Fruit fly (Drosophila melanogaster) whole organism, prepupa: ENCODE results near the gene Dlip2.

Experiments
- CG10669 ChIP-seq: fragments of 200-800 bp; sonication (Bioruptor generic); optimal IDR thresholded peaks from 3 replicates; lab custom pipeline; 2018; ENCODE audit warnings: missing biosample characterization, mild to moderate bottlenecking, missing genetic modification characterization, moderate library complexity
- CG11294 ChIP-seq: fragments of 200-800 bp; sonication (Bioruptor generic); IDR thresholded peaks from 2 replicates; pipeline ENCODE4 v1.3.6; 2022; ENCODE audit warnings: missing biosample characterization, missing genetic modification characterization
- CG11902 ChIP-seq: fragments of 200-800 bp; sonication (Bioruptor generic); optimal IDR thresholded peaks from 3 replicates; lab custom pipeline; 2016; ENCODE audit warnings: missing biosample characterization, missing genetic modification characterization
- CG15336 ChIP-seq: fragments of 200-800 bp; sonication (Bioruptor generic); IDR thresholded peaks from 2 replicates; pipeline ENCODE4 v1.3.6; 2022; ENCODE audit warnings: missing biosample characterization, missing genetic modification characterization
- CG1621 ChIP-seq: fragments of 200-800 bp; sonication (Bioruptor generic); optimal IDR thresholded peaks from 3 replicates; lab custom pipeline; 2018; ENCODE audit warnings: missing biosample characterization, mild to moderate bottlenecking, missing genetic modification characterization
- CG16779 ChIP-seq: fragments of 200-800 bp; sonication (Bioruptor generic); optimal IDR thresholded peaks from 3 replicates; lab custom pipeline; 2017; ENCODE audit warnings: missing biosample characterization, mild to moderate bottlenecking, missing genetic modification characterization
- CG3032 ChIP-seq: fragments of 200-800 bp; optimal IDR thresholded peaks from 2 replicates; lab custom pipeline; 2019; ENCODE audit warnings: missing biosample characterization, mild to moderate bottlenecking, missing genetic modification characterization, moderate library complexity
- CG31627 ChIP-seq: fragments of 200-800 bp; sonication (Bioruptor generic); optimal IDR thresholded peaks from 3 replicates; lab custom pipeline; 2016; ENCODE audit warnings: missing biosample characterization, missing genetic modification characterization
- CG32006 ChIP-seq: fragments of 200-800 bp; sonication (Bioruptor generic); optimal IDR thresholded peaks from 3 replicates; lab custom pipeline; 2017; ENCODE audit warnings: missing biosample characterization, mild to moderate bottlenecking, missing genetic modification characterization
- CG34406 ChIP-seq: fragments of 200-800 bp; sonication (Bioruptor generic); optimal IDR thresholded peaks from 3 replicates; lab custom pipeline; 2016; ENCODE audit warnings: missing biosample characterization, missing genetic modification characterization
- CG3919 ChIP-seq: fragments of 200-800 bp; sonication (Bioruptor generic); optimal IDR thresholded peaks from 3 replicates; lab custom pipeline; 2016; ENCODE audit warnings: missing biosample characterization, missing genetic modification characterization
- CG4318 ChIP-seq: fragments of 200-800 bp; sonication (Bioruptor generic); optimal IDR thresholded peaks from 3 replicates; lab custom pipeline; 2017; ENCODE audit warnings: missing biosample characterization, mild to moderate bottlenecking, missing genetic modification characterization
- CG6163 ChIP-seq: fragments of 200-800 bp; sonication (Bioruptor generic); IDR thresholded peaks from 3 replicates; pipeline ENCODE4 v1.3.6; 2022; ENCODE audit warnings: missing biosample characterization, missing genetic modification characterization
- CG6276 ChIP-seq: fragments of 200-800 bp; sonication (Bioruptor generic); optimal IDR thresholded peaks from 2 replicates; lab custom pipeline; 2017; ENCODE audit warnings: missing biosample characterization, mild to moderate bottlenecking, missing genetic modification characterization
- CG6808 ChIP-seq: fragments of 200-800 bp; sonication (Bioruptor generic); optimal IDR thresholded peaks from 3 replicates; lab custom pipeline; 2017; ENCODE audit warnings: missing biosample characterization, missing genetic modification characterization, mild to moderate bottlenecking, moderate library complexity, missing genetic modification reagents
- CG6854 ChIP-seq: fragments of 200-800 bp; sonication (Bioruptor generic); optimal IDR thresholded peaks from 2 replicates; lab custom pipeline; 2017; ENCODE audit warnings: missing biosample characterization, mild to moderate bottlenecking, missing genetic modification characterization
- CG7368 ChIP-seq: fragments of 200-800 bp; sonication (Bioruptor generic); optimal IDR thresholded peaks from 3 replicates; lab custom pipeline; 2016; ENCODE audit warnings: missing biosample characterization, missing genetic modification characterization
- CG8119 ChIP-seq: fragments of 200-800 bp; sonication (Bioruptor generic); IDR thresholded peaks from 3 replicates; pipeline ENCODE4 v1.3.6; 2022; ENCODE audit warnings: missing biosample characterization, missing genetic modification characterization
- CG8632 ChIP-seq: fragments of 200-800 bp; sonication (Bioruptor generic); optimal IDR thresholded peaks from 3 replicates; lab custom pipeline; 2016; ENCODE audit warnings: missing biosample characterization, missing genetic modification characterization
- CG9139 ChIP-seq: fragments of 200-800 bp; sonication (Bioruptor generic); optimal IDR thresholded peaks from 3 replicates; lab custom pipeline; 2017; ENCODE audit warnings: missing biosample characterization, mild to moderate bottlenecking, missing genetic modification characterization
- Eip75B ChIP-seq: fragments of 200-800 bp; sonication (Bioruptor generic); optimal IDR thresholded peaks from 3 replicates; lab custom pipeline; 2016; ENCODE audit warnings: missing biosample characterization, missing genetic modification characterization
- Eip78C ChIP-seq: fragments of 200-800 bp; sonication (Bioruptor generic); peaks from one replicate; lab custom pipeline; 2016; ENCODE audit warnings: missing biosample characterization, missing genetic modification characterization
- Eip93F ChIP-seq: fragments of 200-800 bp; sonication (Bioruptor generic); optimal IDR thresholded peaks from 2 replicates; lab custom pipeline; 2016; ENCODE audit warnings: missing biosample characterization, mild to moderate bottlenecking, missing genetic modification characterization
- Ets21C ChIP-seq: fragments of 200-800 bp; sonication (Bioruptor generic); optimal IDR thresholded peaks from 3 replicates; lab custom pipeline; 2016; ENCODE audit warnings: missing biosample characterization, missing genetic modification characterization
- Gug ChIP-seq: fragments of 200-800 bp; sonication (Bioruptor generic); IDR thresholded peaks from 2 replicates; pipeline ENCODE4 v1.3.6; 2022; ENCODE audit warnings: missing biosample characterization, missing genetic modification characterization
- Hr38 ChIP-seq: sonication (Bioruptor generic); optimal IDR thresholded peaks from 2 replicates; lab custom pipeline; 2016; ENCODE audit warnings: missing biosample characterization, missing genetic modification characterization
- Hr39 ChIP-seq: fragments of 200-800 bp; sonication (Bioruptor generic); optimal IDR thresholded peaks from 2 replicates; lab custom pipeline; 2016; ENCODE audit warnings: missing biosample characterization, missing genetic modification characterization
- Hr4 ChIP-seq: fragments of 200-800 bp; sonication (Bioruptor generic); optimal IDR thresholded peaks from 3 replicates; lab custom pipeline; 2016; ENCODE audit warnings: missing biosample characterization, missing genetic modification characterization
- Lpt ChIP-seq: fragments of 200-800 bp; sonication (Bioruptor generic); optimal IDR thresholded peaks from 3 replicates; lab custom pipeline; 2016; ENCODE audit warnings: missing biosample characterization, missing genetic modification characterization
- Met ChIP-seq: fragments of 200-800 bp; sonication (Bioruptor generic); optimal IDR thresholded peaks from 3 replicates; lab custom pipeline; 2016; ENCODE audit warnings: missing biosample characterization, missing genetic modification characterization
- OdsH ChIP-seq: fragments of 200-800 bp; sonication (Bioruptor generic); optimal IDR thresholded peaks from 3 replicates; lab custom pipeline; 2016; ENCODE audit warnings: missing biosample characterization, missing genetic modification characterization
- Sox102F ChIP-seq: fragments of 200-800 bp; sonication (Bioruptor generic); optimal IDR thresholded peaks from 2 replicates; lab custom pipeline; 2016; ENCODE audit warnings: missing biosample characterization, mild to moderate bottlenecking, missing genetic modification characterization
- Sox14 ChIP-seq: fragments of 200-800 bp; sonication (Bioruptor generic); optimal IDR thresholded peaks from 3 replicates; lab custom pipeline; 2016; ENCODE audit warnings: missing biosample characterization, missing genetic modification characterization
- Sox15 ChIP-seq: fragments of 200-800 bp; sonication (Bioruptor generic); optimal IDR thresholded peaks from 3 replicates; lab custom pipeline; 2016; ENCODE audit warnings: missing biosample characterization, missing genetic modification characterization
- achi ChIP-seq: fragments of 200-800 bp; sonication (Bioruptor generic); optimal IDR thresholded peaks from 3 replicates; lab custom pipeline; 2016; ENCODE audit warnings: missing biosample characterization, missing genetic modification characterization
- acj6 ChIP-seq: fragments of 200-800 bp; sonication (Bioruptor generic); optimal IDR thresholded peaks from 3 replicates; lab custom pipeline; 2016; ENCODE audit warnings: missing biosample characterization, missing genetic modification characterization
- dac ChIP-seq: fragments of 200-800 bp; sonication (Bioruptor generic); optimal IDR thresholded peaks from 2 replicates; lab custom pipeline; 2017; ENCODE audit warnings: missing biosample characterization, mild to moderate bottlenecking, missing genetic modification characterization
- dsx ChIP-seq: fragments of 200-800 bp; optimal IDR thresholded peaks from 3 replicates; lab custom pipeline; 2019; ENCODE audit warnings: missing biosample characterization, mild to moderate bottlenecking, missing genetic modification characterization, moderate library complexity; ENCODE audit not compliant: poor library complexity, severe bottlenecking
- esn ChIP-seq: fragments of 200-800 bp; sonication (Bioruptor generic); optimal IDR thresholded peaks from 2 replicates; lab custom pipeline; 2016; ENCODE audit warnings: missing biosample characterization, mild to moderate bottlenecking, missing genetic modification characterization, moderate library complexity
- fkh ChIP-seq: fragments of 200-800 bp; sonication (Bioruptor generic); optimal IDR thresholded peaks from 3 replicates; lab custom pipeline; 2017; ENCODE audit warnings: missing biosample characterization, mild to moderate bottlenecking, missing genetic modification characterization, moderate library complexity
- net ChIP-seq: fragments of 200-800 bp; sonication (Bioruptor generic); optimal IDR thresholded peaks from 3 replicates; lab custom pipeline; 2016; ENCODE audit warnings: missing biosample characterization, missing genetic modification characterization
- salr ChIP-seq, 2 experiments: fragments of 200-800 bp; sonication (Bioruptor generic); optimal IDR thresholded peaks; 3 replicates each; lab custom pipeline; 2016 to 2018; ENCODE audit warnings: missing biosample characterization in 2 of 2, missing genetic modification characterization in 2 of 2, mild to moderate bottlenecking in 1 of 2
- spab ChIP-seq: fragments of 200-800 bp; sonication (Bioruptor generic); optimal IDR thresholded peaks from 2 replicates; lab custom pipeline; 2017; ENCODE audit warnings: missing biosample characterization, mild to moderate bottlenecking, missing genetic modification characterization, missing genetic modification reagents
- ss ChIP-seq, 2 experiments: fragments of 200-800 bp; sonication (Bioruptor generic); optimal IDR thresholded peaks; 2 replicates in 1 of 2; 3 replicates in 1 of 2; lab custom pipeline; 2017 to 2018; ENCODE audit warnings: mild to moderate bottlenecking in 2 of 2, missing biosample characterization in 2 of 2, missing genetic modification characterization in 2 of 2, moderate library complexity in 1 of 2
- svp ChIP-seq: fragments of 200-800 bp; sonication (Bioruptor generic); peaks from one replicate; lab custom pipeline; 2016; ENCODE audit warnings: missing biosample characterization, missing genetic modification characterization
- topi ChIP-seq: fragments of 200-800 bp; sonication (Bioruptor generic); optimal IDR thresholded peaks from 3 replicates; lab custom pipeline; 2016; ENCODE audit warnings: missing biosample characterization, missing genetic modification characterization
- vri ChIP-seq: fragments of 200-800 bp; sonication (Bioruptor generic); optimal IDR thresholded peaks from 3 replicates; lab custom pipeline; 2016; ENCODE audit warnings: missing biosample characterization, mild to moderate bottlenecking, missing genetic modification characterization

The Dlip2 gene

dm6 chr3R:4663068-4663467 lies 17.6 kb upstream of the Dlip2 start (continued):
- peak; percentile 78 for TF ChIP-seq CG32006 (GFP tag; lab: Kevin White, UChicago)
- peak; percentile 44 for TF ChIP-seq spab
- no peak for TF ChIP-seq Sox102F
- peak; percentile 51 for TF ChIP-seq Met (GFP tag; lab: Kevin White, UChicago)
- TF ChIP-seq Hr38 (GFP tag; lab: Kevin White, UChicago) = no peak
- TF ChIP-seq CG7368 = peak; percentile 4
- peak in 1 of 2 experiments; percentile 65 for TF ChIP-seq salr (GFP tag; optimal IDR thresholded peaks at IDR 0.05; lab: Kevin White, UChicago)
- peak; percentile 74 for TF ChIP-seq svp (GFP tag; lab: Kevin White, UChicago)
- TF ChIP-seq Hr39 (GFP tag; lab: Kevin White, UChicago) = peak; percentile 25
- TF ChIP-seq CG8632 (GFP tag; lab: Kevin White, UChicago) = peak; percentile 26
- peak; percentile 14 for TF ChIP-seq dsx
- peak; percentile 34 for TF ChIP-seq dac
- peak; percentile 78 for TF ChIP-seq CG6163 (GFP tag; lab: Robert Waterston, UW)
- peak; percentile 71 for TF ChIP-seq CG3919 (GFP tag; lab: Kevin White, UChicago)
- TF ChIP-seq acj6 (GFP tag; lab: Kevin White, UChicago) = peak; percentile 51
- peak; percentile 68 for TF ChIP-seq Eip75B (GFP tag; lab: Kevin White, UChicago)
- TF ChIP-seq CG10669 (GFP tag; lab: Kevin White, UChicago) = peak; percentile 50
- peak; percentile 66 for TF ChIP-seq achi (GFP tag; lab: Kevin White, UChicago)
- TF ChIP-seq fkh (GFP tag; lab: Kevin White, UChicago) = no peak
- TF ChIP-seq Ets21C = no peak
- TF ChIP-seq Gug (GFP tag; lab: Robert Waterston, UW) = peak; percentile 77
- TF ChIP-seq Sox15 = peak; percentile 16
- TF ChIP-seq esn (GFP tag; lab: Kevin White, UChicago) = peak; percentile 25
- TF ChIP-seq CG34406 (GFP tag; lab: Kevin White, UChicago) = peak; percentile 48
- peak; percentile 15 for TF ChIP-seq CG9139
- peak; percentile 62 for TF ChIP-seq Lpt (GFP tag; lab: Kevin White, UChicago)

- TF ChIP-seq topi (GFP tag; lab: Kevin White, UChicago) (no peak), dsx (no peak), Gug (GFP tag; lab: Robert Waterston, UW) (no peak), salr (GFP tag; optimal IDR thresholded peaks at IDR 0.05; lab: Kevin White, UChicago) (peak in 1 of 2 experiments; percentile 17), CG6854 (no peak), achi (GFP tag; lab: Kevin White, UChicago) (no peak), CG32006 (GFP tag; lab: Kevin White, UChicago) (peak; percentile 59), CG1621 (tag; lab: Kevin White, UChicago) (no peak), CG11902 (GFP tag; lab: Kevin White, UChicago) (no peak), Sox14 (no peak), CG3032 (tag; lab: Kevin White, UChicago) (no peak), Eip93F (GFP tag; lab: Kevin White, UChicago) (no peak), CG6276 (GFP tag; lab: Kevin White, UChicago) (no peak), CG8119 (GFP tag; lab: Robert Waterston, UW) (0 out of 3 replicates have a peak, but pooled peaks have one; percentile 33), Eip78C (GFP tag; lab: Kevin White, UChicago) (peak; percentile 30), OdsH (GFP tag; lab: Kevin White, UChicago) (no peak), CG3919 (GFP tag; lab: Kevin White, UChicago) (no peak), net (no peak), fkh (GFP tag; lab: Kevin White, UChicago) (no peak), Hr38 (GFP tag; lab: Kevin White, UChicago) (no peak), svp (GFP tag; lab: Kevin White, UChicago) (no peak), CG9139 (no peak), Ets21C (no peak), CG16779 (tag; lab: Kevin White, UChicago) (no peak), CG6808 (GFP tag; lab: Kevin White, UChicago) (no peak), CG31627 (no peak), CG8632 (GFP tag; lab: Kevin White, UChicago) (no peak), vri (no peak), esn (GFP tag; lab: Kevin White, UChicago) (no peak), CG15336 (GFP tag; lab: Robert Waterston, UW) (no peak), CG34406 (GFP tag; lab: Kevin White, UChicago) (no peak), dac (no peak), CG4318 (no peak), spab (no peak), CG11294 (GFP tag; lab: Robert Waterston, UW) (no peak), ss (GFP tag; optimal IDR thresholded peaks at IDR 0.05; lab: Kevin White, UChicago) (no peak), Hr4 (GFP tag; lab: Kevin White, UChicago) (peak; percentile 56), Eip75B (GFP tag; lab: Kevin White, UChicago) (no peak), Lpt (GFP tag; lab: Kevin White, UChicago) (peak; percentile 8)
Observed at dm6 chr3R:4661640-4662039, 16.2 kb upstream of the Dlip2 start.
